Worm (Caenorhabditis elegans): Measurements from ENCODE around the gene srg-69.
"Not testable (repeated sequence)": the region's sequence is repeated elsewhere in the genome, so short reads cannot be mapped to it uniquely, and the experiment has no call there.

srg-69 gene

ce11 chrII:5331677-5332303 lies 23.7 kb upstream of the srg-69 start:
- no peak for TF ChIP-seq unc-62 (GFP tag; optimal IDR thresholded peaks at IDR 0.05)

ce11 chrII:5332345-5333124 lies 22.9 kb upstream of the srg-69 start:
- TF ChIP-seq unc-62 (GFP tag; optimal IDR thresholded peaks at IDR 0.05): no peak

- no peak for TF ChIP-seq unc-62 (GFP tag; optimal IDR thresholded peaks at IDR 0.05)
Observed at ce11 chrII:5333729-5334255, 21.7 kb upstream of the srg-69 start.

DNA sequence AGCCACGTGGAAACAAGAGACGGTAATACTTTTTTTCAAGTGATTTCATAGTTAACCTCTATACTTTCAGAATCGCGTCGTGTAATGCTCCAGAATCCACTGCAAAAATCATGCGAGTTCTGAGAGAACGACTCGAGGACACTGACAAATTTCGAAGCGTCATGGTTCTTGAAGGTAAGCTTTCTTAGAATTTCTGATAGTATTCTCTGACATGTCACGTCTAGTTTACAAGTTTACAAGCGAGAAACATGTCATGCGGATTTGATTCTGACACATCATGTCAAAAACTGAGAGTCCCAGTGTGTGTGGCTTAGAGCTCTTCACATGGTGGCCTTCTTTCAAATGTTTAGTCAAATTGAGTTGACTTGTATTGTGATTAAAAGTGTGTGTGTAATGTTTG lies 20.9 kb upstream of the srg-69 start:
- no peak for TF ChIP-seq unc-62 (GFP tag; optimal IDR thresholded peaks at IDR 0.05)

DNA sequence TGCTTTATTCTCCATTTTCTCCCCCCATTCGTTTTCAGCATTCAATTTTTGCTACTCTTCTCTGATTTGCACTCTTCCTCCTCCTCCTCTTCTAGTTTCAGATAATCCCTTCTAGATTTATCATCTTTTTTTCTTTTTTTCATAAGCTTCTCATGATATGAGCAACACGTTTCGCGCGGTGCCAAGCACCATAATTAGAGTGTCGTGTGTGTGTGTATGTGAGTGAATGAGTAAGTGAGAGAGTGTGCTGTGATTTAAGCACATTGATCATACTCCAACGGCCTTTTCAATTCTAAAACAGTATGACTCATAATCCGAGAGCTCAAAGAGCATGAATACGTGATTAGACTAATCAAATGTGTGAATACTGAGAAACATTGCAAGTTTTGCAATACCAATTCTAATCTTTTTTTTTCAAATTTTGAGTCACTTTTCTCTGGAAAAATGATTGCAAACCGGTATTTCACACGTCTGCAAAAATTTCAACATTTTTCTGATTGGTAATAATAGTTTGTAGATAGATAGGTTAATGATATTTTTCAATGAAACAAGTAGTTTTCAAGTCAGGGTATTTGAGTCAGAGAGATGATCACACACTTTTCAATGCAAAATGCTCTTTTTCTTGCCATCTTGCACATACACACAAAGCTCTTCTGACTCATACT lies 20.0 kb upstream of the srg-69 start:
- TF ChIP-seq unc-62 (GFP tag; optimal IDR thresholded peaks at IDR 0.05): no peak

- TF ChIP-seq unc-62 (GFP tag; optimal IDR thresholded peaks at IDR 0.05): no peak
Observed at ce11 chrII:5336035-5336376, 19.5 kb upstream of the srg-69 start.

DNA sequence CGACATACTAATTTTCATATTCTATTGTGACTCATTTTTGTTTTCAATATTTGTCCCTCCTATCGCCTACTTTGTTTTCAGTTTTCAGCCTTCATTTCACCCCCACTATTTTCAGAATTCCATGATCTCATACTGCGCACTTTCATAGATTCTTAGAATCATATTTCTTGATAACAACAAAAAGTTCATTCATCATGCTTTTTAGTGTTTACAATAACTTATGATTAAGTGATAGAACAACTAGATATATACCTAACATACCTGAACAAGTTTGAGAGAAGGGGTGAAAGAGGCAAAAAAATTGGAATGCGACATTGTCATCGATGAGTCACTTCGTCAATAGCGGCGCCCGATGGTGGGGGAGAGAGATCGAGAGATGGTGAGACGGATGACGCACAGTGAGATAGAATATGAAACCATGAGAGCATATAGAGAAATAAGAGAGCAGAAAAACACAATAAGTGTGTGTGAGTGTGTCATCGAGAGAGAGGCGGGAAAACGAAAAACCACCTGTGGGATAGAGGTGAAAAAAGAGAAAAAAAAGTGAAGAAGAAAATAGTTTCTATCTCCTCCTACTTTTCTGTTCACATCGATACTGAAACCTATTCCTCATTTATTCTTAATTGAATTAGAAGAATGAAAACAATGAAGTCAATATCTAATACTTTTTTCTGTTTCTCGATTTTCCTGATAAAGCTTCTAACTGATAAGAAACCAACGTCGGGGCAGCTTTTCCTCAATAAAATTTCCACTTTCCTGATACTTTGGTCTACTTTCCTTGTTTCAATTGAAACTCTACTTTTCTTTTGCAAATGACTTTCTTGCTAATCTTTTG lies 18.6 kb upstream of the srg-69 start:
- TF ChIP-seq unc-62 (GFP tag; optimal IDR thresholded peaks at IDR 0.05): no peak

DNA sequence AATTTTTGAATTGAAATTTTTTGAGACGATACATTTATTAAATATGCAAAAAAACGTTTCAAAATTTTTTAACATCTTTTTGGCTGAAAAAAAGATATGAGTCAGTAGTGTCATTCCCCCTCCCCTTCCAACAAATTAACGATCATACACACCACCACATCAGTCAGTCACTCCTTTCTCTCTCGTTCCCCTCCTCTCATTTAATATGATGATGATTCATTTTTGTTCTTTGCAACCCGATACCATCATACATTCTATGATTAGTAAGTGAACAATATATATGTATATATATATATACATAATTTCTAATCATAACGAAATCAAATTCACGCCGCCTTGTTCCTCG lies 18.0 kb upstream of the srg-69 start:
- no peak for TF ChIP-seq unc-62 (GFP tag; optimal IDR thresholded peaks at IDR 0.05)

ce11 chrII:5338301-5338700 lies 17.2 kb upstream of the srg-69 start:
- no peak for TF ChIP-seq unc-62 (GFP tag; optimal IDR thresholded peaks at IDR 0.05)

ce11 chrII:5339547-5339946 lies 15.9 kb upstream of the srg-69 start:
- no peak for TF ChIP-seq unc-62 (GFP tag; optimal IDR thresholded peaks at IDR 0.05)

ce11 chrII:5340672-5341568 lies 14.6 kb upstream of the srg-69 start:
- no peak for TF ChIP-seq unc-62 (GFP tag; optimal IDR thresholded peaks at IDR 0.05)

DNA sequence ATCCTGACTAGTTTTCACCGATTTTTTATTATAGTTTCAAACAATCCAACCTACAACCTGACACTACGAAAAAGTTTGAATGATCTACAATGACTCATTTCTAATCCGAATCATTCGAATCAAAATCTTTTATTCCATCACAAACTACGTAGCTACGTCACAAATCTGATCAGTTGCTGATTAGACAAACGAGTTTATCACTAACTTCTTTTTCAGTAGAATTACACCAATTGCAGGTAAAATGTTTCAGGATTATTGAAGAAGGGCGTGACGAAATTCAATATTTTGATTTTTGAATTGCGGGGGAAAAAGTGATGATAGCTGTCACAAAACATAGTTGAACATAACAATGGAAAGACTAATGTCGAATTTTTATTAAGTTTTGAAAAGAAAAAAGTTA lies 13.9 kb upstream of the srg-69 start:
- no peak for TF ChIP-seq unc-62 (GFP tag; optimal IDR thresholded peaks at IDR 0.05)

DNA sequence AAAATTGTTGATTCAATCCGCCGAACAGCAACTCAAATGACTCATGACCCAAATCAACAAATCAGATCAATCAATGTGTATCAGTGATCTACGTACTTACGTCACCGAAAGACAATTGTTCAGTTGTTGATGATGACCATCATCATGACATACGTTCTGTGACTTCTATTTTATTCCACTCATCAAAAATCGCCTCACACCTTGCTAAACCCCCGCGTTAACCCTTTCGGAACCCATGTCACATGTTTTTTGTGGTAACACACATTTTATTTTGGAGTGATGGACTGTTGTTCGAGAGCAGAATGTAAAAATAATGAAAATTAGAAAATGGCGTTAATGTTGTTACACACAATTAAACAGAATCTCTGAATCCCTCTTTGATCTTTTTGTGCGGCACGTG lies 13.1 kb upstream of the srg-69 start:
- TF ChIP-seq unc-62 (GFP tag; optimal IDR thresholded peaks at IDR 0.05): no peak

DNA sequence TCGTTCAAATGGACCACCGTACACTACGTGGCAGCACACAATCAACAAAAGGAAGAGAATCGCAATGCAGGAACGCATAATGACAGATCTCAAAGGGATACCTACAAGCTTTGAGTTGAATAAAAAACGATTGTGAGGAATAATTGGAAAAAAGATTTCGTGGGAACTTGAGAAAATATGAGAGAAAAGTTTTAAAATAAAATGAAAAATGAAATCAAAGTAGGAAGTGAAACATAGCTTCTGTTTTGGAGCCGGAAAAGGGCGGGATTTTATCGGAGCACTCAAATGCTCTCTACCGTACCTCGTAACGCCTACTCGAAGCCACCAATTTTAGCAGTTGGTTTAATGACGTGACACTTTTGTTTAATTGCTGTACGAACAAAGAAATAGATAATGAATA lies 10.7 kb upstream of the srg-69 start, which contains the start of gene F09E5.14:
Gene F09E5.14 (minus strand): TSS at position 101 of the 400 bp plus-strand sequence.
- no peak for TF ChIP-seq unc-62 (GFP tag; optimal IDR thresholded peaks at IDR 0.05)

DNA sequence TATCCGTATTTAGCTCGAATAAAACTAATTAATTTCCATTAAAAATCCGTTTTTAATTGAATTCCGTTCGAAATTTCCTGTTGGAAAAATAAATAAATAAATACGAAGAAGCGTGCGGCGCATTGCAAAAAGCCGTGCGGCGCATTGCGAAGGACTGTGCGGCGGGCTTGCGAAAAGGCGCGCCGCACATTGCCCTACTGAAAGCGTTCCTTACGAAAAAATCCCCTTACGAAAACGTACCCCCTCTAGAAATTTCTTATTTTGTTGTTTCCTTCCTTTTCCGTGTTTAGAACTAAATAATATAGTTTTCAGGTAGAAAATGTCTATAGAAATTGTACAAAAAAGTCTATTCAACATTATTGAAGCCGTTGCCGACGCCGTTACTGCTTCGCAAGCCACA lies 5.1 kb upstream of the srg-69 start, which contains the start of gene F09E5.8:
Gene F09E5.8 (plus strand): TSS at position 313 of the 400 bp plus-strand sequence.
- not testable (repeated sequence) for TF ChIP-seq unc-62 (GFP tag; optimal IDR thresholded peaks at IDR 0.05)
